Fruit fly (Drosophila melanogaster) whole organism, embryonic: Measurements from ENCODE around the gene Polr1D.

Source experiments
- Awh ChIP-seq: fragments of 200-800 bp; sonication (Bioruptor generic); IDR thresholded peaks from 2 replicates; pipeline ENCODE4, ENCODE4 v1.3.6; 2022; ENCODE audit warnings: missing biosample characterization, missing genetic modification characterization
- B-H2 ChIP-seq: fragments of 200-800 bp; sonication (Bioruptor generic); optimal IDR thresholded peaks from 2 replicates; lab custom pipeline; 2018; ENCODE audit warnings: missing biosample characterization, mild to moderate bottlenecking, missing genetic modification characterization
- BEAF-32 ChIP-seq: fragments of 200-800 bp; sonication (Bioruptor generic); optimal IDR thresholded peaks from 3 replicates; lab custom pipeline; 2017; ENCODE audit warnings: missing biosample characterization, missing genetic modification characterization, mild to moderate bottlenecking, moderate library complexity, missing genetic modification reagents
- Bgb ChIP-seq: fragments of 200-800 bp; sonication (Bioruptor generic); IDR thresholded peaks from 2 replicates; pipeline ENCODE4 v1.3.6; 2022; ENCODE audit warnings: missing biosample characterization, missing genetic modification characterization; ENCODE audit not compliant: partially characterized antibody
- CG11695 ChIP-seq: fragments of 200-800 bp; sonication (Bioruptor generic); IDR thresholded peaks from 3 replicates; pipeline ENCODE4 v1.3.6; 2022; ENCODE audit warnings: missing biosample characterization, missing genetic modification characterization
- CG11696 ChIP-seq: fragments of 200-800 bp; sonication (Bioruptor generic); IDR thresholded peaks from 2 replicates; pipeline ENCODE4 v1.3.6; 2022; ENCODE audit warnings: missing biosample characterization, missing genetic modification characterization
- CG11723 ChIP-seq: fragments of 200-800 bp; sonication (Bioruptor generic); optimal IDR thresholded peaks from 2 replicates; lab custom pipeline; 2017; ENCODE audit warnings: missing biosample characterization, mild to moderate bottlenecking, missing genetic modification characterization
- CG12744 ChIP-seq: fragments of 200-800 bp; sonication (Bioruptor generic); optimal IDR thresholded peaks from 2 replicates; lab custom pipeline; 2016; ENCODE audit warnings: missing biosample characterization, missing genetic modification characterization
- CG15601 ChIP-seq: fragments of 200-800 bp; sonication (Bioruptor generic); optimal IDR thresholded peaks from 3 replicates; lab custom pipeline; 2019; ENCODE audit warnings: missing biosample characterization, mild to moderate bottlenecking, missing genetic modification characterization, moderate library complexity
- CG1603 ChIP-seq: fragments of 200-800 bp; sonication (Bioruptor generic); optimal IDR thresholded peaks from 2 replicates; lab custom pipeline; 2019; ENCODE audit warnings: missing biosample characterization, mild to moderate bottlenecking, missing genetic modification characterization, moderate library complexity
- CG18262 ChIP-seq: fragments of 200-800 bp; optimal IDR thresholded peaks from 3 replicates; lab custom pipeline; 2019; ENCODE audit warnings: missing biosample characterization, mild to moderate bottlenecking, missing genetic modification characterization, moderate library complexity
- CG1832 ChIP-seq: fragments of 200-800 bp; sonication (Bioruptor generic); optimal IDR thresholded peaks from 2 replicates; lab custom pipeline; 2017; ENCODE audit warnings: missing biosample characterization, mild to moderate bottlenecking, missing genetic modification characterization, inconsistent platforms
- CG18764 ChIP-seq: fragments of 200-800 bp; sonication (Bioruptor generic); optimal IDR thresholded peaks from 3 replicates; lab custom pipeline; 2016; ENCODE audit warnings: missing biosample characterization, missing genetic modification characterization
- CG2199 ChIP-seq: fragments of 200-800 bp; sonication (Bioruptor generic); IDR thresholded peaks from 3 replicates; pipeline ENCODE4 v1.3.6; 2022; ENCODE audit warnings: missing biosample characterization, missing genetic modification characterization
- CG3065 ChIP-seq: fragments of 200-800 bp; sonication (Bioruptor generic); optimal IDR thresholded peaks from 2 replicates; lab custom pipeline; 2016; ENCODE audit warnings: missing biosample characterization, missing genetic modification characterization
- CG3163 ChIP-seq: fragments of 200-800 bp; sonication (Bioruptor generic); optimal IDR thresholded peaks from 3 replicates; lab custom pipeline; 2016; ENCODE audit warnings: missing biosample characterization, missing genetic modification characterization
- CG34376 ChIP-seq: fragments of 200-800 bp; sonication (Bioruptor generic); optimal IDR thresholded peaks from 2 replicates; lab custom pipeline; 2018; ENCODE audit warnings: missing biosample characterization, mild to moderate bottlenecking, missing genetic modification characterization
- CG6254 ChIP-seq: fragments of 200-800 bp; sonication (Bioruptor generic); optimal IDR thresholded peaks from 3 replicates; lab custom pipeline; 2017; ENCODE audit warnings: mild to moderate bottlenecking, missing biosample characterization, missing genetic modification reagents, missing genetic modification characterization
- CG6689 ChIP-seq: fragments of 200-800 bp; sonication (Bioruptor generic); IDR thresholded peaks from 2 replicates; pipeline ENCODE4 v1.3.6; 2022; ENCODE audit warnings: missing biosample characterization, missing genetic modification characterization
- CG8290 ChIP-seq, 3 experiments: fragments of 200-800 bp; sonication (Bioruptor generic); optimal IDR thresholded peaks; 2 replicates each; lab custom pipeline; 2016 to 2019; ENCODE audit warnings: missing biosample characterization in 3 of 3, missing genetic modification characterization in 3 of 3, mild to moderate bottlenecking in 2 of 3, moderate library complexity in 1 of 3
- CG8359 ChIP-seq: fragments of 200-800 bp; sonication (Bioruptor generic); optimal IDR thresholded peaks from 2 replicates; lab custom pipeline; 2017; ENCODE audit warnings: missing biosample characterization, mild to moderate bottlenecking, missing genetic modification characterization, borderline replicate concordance
- CG9437 ChIP-seq: fragments of 200-800 bp; sonication (Bioruptor generic); optimal IDR thresholded peaks from 2 replicates; lab custom pipeline; 2018; ENCODE audit warnings: missing biosample characterization, mild to moderate bottlenecking, missing genetic modification characterization
- CHES-1-like ChIP-seq: fragments of 200-800 bp; sonication (Bioruptor generic); optimal IDR thresholded peaks from 2 replicates; lab custom pipeline; 2016; ENCODE audit warnings: missing biosample characterization, missing genetic modification characterization
- Deaf1 ChIP-seq: fragments of 200-800 bp; optimal IDR thresholded peaks from 3 replicates; lab custom pipeline; 2019; ENCODE audit warnings: missing biosample characterization, mild to moderate bottlenecking, missing genetic modification characterization, moderate library complexity
- Hr78 ChIP-seq, 2 experiments: fragments of 200-800 bp in 1 of 2; fragments of >200 bp in 1 of 2; sonication (Bioruptor generic) in 1 of 2; optimal IDR thresholded peaks; 2 replicates each; lab custom pipeline; 2017 to 2019; ENCODE audit warnings: missing biosample characterization in 2 of 2, missing genetic modification characterization in 2 of 2, mild to moderate bottlenecking in 1 of 2, moderate library complexity in 1 of 2
- MTF-1 ChIP-seq: fragments of 200-800 bp; sonication (Bioruptor generic); optimal IDR thresholded peaks from 2 replicates; lab custom pipeline; 2018; ENCODE audit warnings: missing biosample characterization, mild to moderate bottlenecking, missing genetic modification characterization, borderline replicate concordance
- Neu2 ChIP-seq: fragments of 200-800 bp; sonication (Bioruptor generic); optimal IDR thresholded peaks from 3 replicates; lab custom pipeline; 2016; ENCODE audit warnings: missing biosample characterization, missing genetic modification characterization, borderline replicate concordance
- Oli ChIP-seq: fragments of 200-800 bp; sonication (Bioruptor generic); optimal IDR thresholded peaks from 2 replicates; lab custom pipeline; 2018; ENCODE audit warnings: missing biosample characterization, mild to moderate bottlenecking, missing genetic modification characterization, moderate library complexity
- Scr ChIP-seq: fragments of 200-800 bp; sonication (Bioruptor generic); IDR thresholded peaks from 2 replicates; pipeline ENCODE4 v1.3.6; 2022; ENCODE audit warnings: missing biosample characterization, missing genetic modification characterization; ENCODE audit not compliant: partially characterized antibody
- Side ChIP-seq: fragments of 200-800 bp; sonication (Bioruptor generic); optimal IDR thresholded peaks from 2 replicates; lab custom pipeline; 2016; ENCODE audit warnings: missing biosample characterization, missing genetic modification characterization
- bbx ChIP-seq: fragments of 200-800 bp; sonication (Bioruptor generic); IDR thresholded peaks from 2 replicates; pipeline ENCODE4 v1.3.6; 2022; ENCODE audit warnings: missing biosample characterization, missing genetic modification characterization; ENCODE audit not compliant: partially characterized antibody
- cato ChIP-seq: fragments of 200-800 bp; sonication (Bioruptor generic); optimal IDR thresholded peaks from 2 replicates; lab custom pipeline; 2016; ENCODE audit warnings: missing biosample characterization, missing genetic modification characterization, borderline replicate concordance
- caup ChIP-seq: fragments of 200-800 bp; sonication (Bioruptor generic); optimal IDR thresholded peaks from 3 replicates; lab custom pipeline; 2017; ENCODE audit warnings: missing biosample characterization, mild to moderate bottlenecking, missing genetic modification characterization, moderate library complexity; ENCODE audit not compliant: severe bottlenecking
- dimm ChIP-seq: fragments of 200-800 bp; sonication (Bioruptor generic); IDR thresholded peaks from 2 replicates; pipeline ENCODE4 v1.3.6; 2022; ENCODE audit warnings: missing biosample characterization, missing genetic modification characterization
- dm ChIP-seq: fragments of 200-800 bp; sonication (Bioruptor generic); optimal IDR thresholded peaks from 3 replicates; lab custom pipeline; 2016; ENCODE audit warnings: missing biosample characterization, missing genetic modification characterization
- dysf ChIP-seq: fragments of 200-800 bp; sonication (Bioruptor generic); IDR thresholded peaks from 3 replicates; pipeline ENCODE4 v1.3.6; 2022; ENCODE audit warnings: missing biosample characterization, missing genetic modification characterization
- ewg ChIP-seq: fragments of 200-800 bp; sonication (Bioruptor generic); optimal IDR thresholded peaks from 3 replicates; lab custom pipeline; 2017; ENCODE audit warnings: mild to moderate bottlenecking, missing biosample characterization, missing genetic modification reagents, missing genetic modification characterization
- gce ChIP-seq: fragments of 200-800 bp; sonication (Bioruptor generic); IDR thresholded peaks from 3 replicates; pipeline ENCODE4 v1.3.6; 2022; ENCODE audit warnings: missing biosample characterization, missing genetic modification characterization
- hth ChIP-seq: fragments of >200 bp; optimal IDR thresholded peaks from 2 replicates; lab custom pipeline; 2017; ENCODE audit warnings: inconsistent platforms
- prd ChIP-seq, 3 experiments: fragments of >200 bp in 2 of 3; fragments of 200-800 bp in 1 of 3; sonication (Bioruptor generic) in 1 of 3; optimal IDR thresholded peaks in 2 of 3; IDR thresholded peaks in 1 of 3; 2 replicates in 2 of 3; 3 replicates in 1 of 3; pipeline versions ENCODE4 v1.3.6 to Lab custom; 2017 to 2022; ENCODE audit warnings: missing biosample characterization in 1 of 3, missing genetic modification characterization in 1 of 3
- psq ChIP-seq: fragments of 200-800 bp; sonication (Bioruptor generic); optimal IDR thresholded peaks from 2 replicates; lab custom pipeline; 2017; ENCODE audit warnings: missing biosample characterization, missing genetic modification characterization
- sna ChIP-seq: fragments of 200-800 bp; sonication (Bioruptor generic); IDR thresholded peaks from 2 replicates; pipeline ENCODE4 v1.3.6; 2022; ENCODE audit warnings: missing biosample characterization, missing genetic modification characterization; ENCODE audit not compliant: partially characterized antibody
- sqz ChIP-seq: fragments of 200-800 bp; sonication (Bioruptor generic); optimal IDR thresholded peaks from 3 replicates; lab custom pipeline; 2018; ENCODE audit warnings: missing biosample characterization, mild to moderate bottlenecking, missing genetic modification characterization
- stwl ChIP-seq: fragments of 200-800 bp; sonication (Bioruptor generic); optimal IDR thresholded peaks from 3 replicates; lab custom pipeline; 2018; ENCODE audit warnings: missing biosample characterization, mild to moderate bottlenecking, missing genetic modification characterization, moderate library complexity
- tin ChIP-seq: fragments of 200-800 bp; sonication (Bioruptor generic); optimal IDR thresholded peaks from 3 replicates; lab custom pipeline; 2016; ENCODE audit warnings: missing biosample characterization, missing genetic modification characterization
- tx ChIP-seq: fragments of 200-800 bp; sonication (Bioruptor generic); optimal IDR thresholded peaks from 2 replicates; lab custom pipeline; 2016; ENCODE audit warnings: missing biosample characterization, missing genetic modification characterization
- zf30C ChIP-seq: fragments of 200-800 bp; sonication (Bioruptor generic); optimal IDR thresholded peaks from 3 replicates; lab custom pipeline; 2018; ENCODE audit warnings: missing biosample characterization, mild to moderate bottlenecking, missing genetic modification characterization

The Polr1D gene

dm6 chr2L:19158005-19158666 is 23.1 kb upstream of the Polr1D start (continued):
- TF ChIP-seq Awh (GFP tag; lab: Robert Waterston, UW) (no peak), CG8290 (GFP tag; optimal IDR thresholded peaks at IDR 0.05; lab: Kevin White, UChicago) (peak; percentile 32), CG8290 (tag; optimal IDR thresholded peaks at IDR 0.05; lab: Kevin White, UChicago) (peak; percentile 48 to 78), ewg (GFP tag; lab: Kevin White, UChicago) (no peak), CG6254 (no peak), CG11696 (GFP tag; lab: Robert Waterston, UW) (0 out of 2 replicates have a peak, but pooled peaks have one; percentile 23), tin (no peak), CG12744 (GFP tag; lab: Kevin White, UChicago) (no peak), dm (peak; percentile 83), hth (lab: Kevin White, UChicago) (no peak), MTF-1 (GFP tag; lab: Kevin White, UChicago) (peak; percentile 49), Side (GFP tag; lab: Kevin White, UChicago) (no peak), dimm (GFP tag; lab: Robert Waterston, UW) (no peak), prd (optimal IDR thresholded peaks at IDR 0.05; lab: Kevin White, UChicago) (no peak), prd (GFP tag; IDR thresholded peaks at IDR 0.05; lab: Robert Waterston, UW) (no peak), Oli (tag; lab: Kevin White, UChicago) (no peak), CG1832 (peak; percentile 83), zf30C (GFP tag; lab: Kevin White, UChicago) (peak; percentile 41), Neu2 (no peak), CG34376 (peak; percentile 85), sna (GFP tag; lab: Robert Waterston, UW) (no peak), CG1603 (peak; percentile 37), stwl (tag; lab: Kevin White, UChicago) (peak; percentile 0), Deaf1 (tag; lab: Kevin White, UChicago) (peak; percentile 86), CHES-1-like (GFP tag; lab: Kevin White, UChicago) (no peak), CG11723 (GFP tag; lab: Kevin White, UChicago) (peak; percentile 0), Bgb (GFP tag; lab: Robert Waterston, UW) (peak; percentile 56; the same call in 1 of the 2 replicates), CG9437 (GFP tag; lab: Kevin White, UChicago) (peak; percentile 10), CG18262 (tag; lab: Kevin White, UChicago) (peak; percentile 6), CG18764 (GFP tag; lab: Kevin White, UChicago) (no peak), gce (GFP tag; lab: Robert Waterston, UW) (no peak), CG3163 (GFP tag; lab: Kevin White, UChicago) (no peak), BEAF-32 (GFP tag; lab: Kevin White, UChicago) (no peak), sqz (GFP tag; lab: Kevin White, UChicago) (peak; percentile 79), caup (GFP tag; lab: Kevin White, UChicago) (peak; percentile 56), cato (GFP tag; lab: Kevin White, UChicago) (no peak), Scr (GFP tag; lab: Robert Waterston, UW) (peak; percentile 48), dysf (no peak), Hr78 (GFP tag; optimal IDR thresholded peaks at IDR 0.05; lab: Kevin White, UChicago) (peak in 1 of 2 experiments; percentile 99), CG11695 (GFP tag; lab: Robert Waterston, UW) (no peak), bbx (peak; percentile 54), CG15601 (tag; lab: Kevin White, UChicago) (peak; percentile 5), CG6689 (GFP tag; lab: Robert Waterston, UW) (no peak), B-H2 (GFP tag; lab: Kevin White, UChicago) (peak; percentile 67), CG2199 (GFP tag; lab: Robert Waterston, UW) (peak; percentile 55; the same call in 2 of the 3 replicates), psq (peak; percentile 22), tx (GFP tag; lab: Kevin White, UChicago) (no peak), CG3065 (GFP tag; lab: Kevin White, UChicago) (no peak), CG8359 (GFP tag; lab: Kevin White, UChicago) (no peak)
